Worm (Caenorhabditis elegans): ENCODE results near the gene pqn-87.

DNA sequence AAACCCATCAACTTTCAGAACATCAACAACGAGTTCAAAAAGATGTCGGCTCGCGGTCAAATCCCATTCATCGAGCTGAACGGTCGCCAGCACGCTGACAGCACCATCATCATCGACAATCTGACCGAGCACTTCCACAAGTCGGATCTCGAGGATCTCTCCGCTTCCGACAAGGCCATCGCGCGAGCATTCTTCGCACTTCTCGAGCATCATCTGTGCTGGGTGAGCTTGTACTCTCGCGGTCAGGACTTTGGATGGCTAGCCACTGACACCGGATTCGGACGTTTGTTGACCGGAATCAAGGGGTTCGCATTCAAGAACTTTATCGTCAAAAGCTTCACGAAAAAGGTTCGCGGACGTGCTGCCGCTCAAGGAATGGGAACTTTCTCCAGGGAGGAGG lies 40.0 kb upstream of the pqn-87 start:
- TF ChIP-seq nhr-25 (tag; optimal IDR thresholded peaks at IDR 0.05; ENCODE audit: borderline replicate concordance, insufficient read depth) (no peak), set-16 (GFP tag; IDR thresholded peaks at IDR 0.05) (peak; percentile 68; the same call in 1 of the 2 replicates), spr-1 (tag; optimal IDR thresholded peaks at IDR 0.05) (no peak), nhr-42 (GFP tag; IDR thresholded peaks at IDR 0.05) (no peak), Y48G9A.11 (GFP tag; IDR thresholded peaks at IDR 0.05) (no peak), egl-27 (tag; optimal IDR thresholded peaks at IDR 0.05) (no peak), aha-1 (tag) (peak; percentile 19), lin-13 (GFP tag; optimal IDR thresholded peaks at IDR 0.05) (no peak), nhr-77 (tag; optimal IDR thresholded peaks at IDR 0.05) (no peak), mdl-1 (tag; optimal IDR thresholded peaks at IDR 0.05) (no peak), lin-38 (GFP tag; IDR thresholded peaks at IDR 0.05) (no peak), ama-1 (optimal IDR thresholded peaks at IDR 0.05) (no peak), snpc-1.2 (GFP tag; IDR thresholded peaks at IDR 0.05) (no peak), snpc-4 (tag; optimal IDR thresholded peaks at IDR 0.05) (no peak)

All from whole organism, L4 larva.